Worm (Caenorhabditis elegans) whole organism, young adult: ENCODE results near the gene F26D2.15.

ENCODE experiments used
- Y53F4B.3 ChIP-seq: fragments of 200-800 bp; sonication (Bioruptor generic); IDR thresholded peaks from 2 replicates; pipeline ENCODE4 v1.3.6; 2022; ENCODE audit warnings: missing genetic modification reagents, missing genetic modification characterization, missing compliant biosample characterization
- ZK185.1 ChIP-seq: sonication (generic microtip); optimal IDR thresholded peaks from 2 replicates; lab custom pipeline; 2016; ENCODE audit warnings: mild to moderate bottlenecking, missing genetic modification characterization, missing compliant biosample characterization; ENCODE audit not compliant: poor library complexity, severe bottlenecking
- cebp-2 ChIP-seq: fragments of 200-800 bp; sonication (Bioruptor generic); IDR thresholded peaks from 2 replicates; pipeline ENCODE4 v1.3.6; 2022; ENCODE audit warnings: missing genetic modification characterization, missing compliant biosample characterization
- snpc-4 ChIP-seq, 5 experiments: fragments of 150-350 bp in 1 of 5; sonication (generic microtip) in 4 of 5; optimal IDR thresholded peaks; 2 replicates each; lab custom pipeline; 2014 to 2018; ENCODE audit warnings: missing genetic modification characterization in 5 of 5, missing biosample characterization in 3 of 5, antibody characterized with exemption in 2 of 5, mild to moderate bottlenecking in 2 of 5, missing compliant biosample characterization in 2 of 5, missing genotype in 2 of 5, moderate library complexity in 2 of 5, missing genetic modification reagents in 1 of 5

ce11 chrV:16429940-16430339 lies 7.7 kb upstream of the F26D2.15 start, which contains the start of gene str-73:
- TF ChIP-seq cebp-2 (GFP tag; lab: Robert Waterston, UW) (no peak), Y53F4B.3 (GFP tag; lab: Robert Waterston, UW) (no peak), snpc-4 (GFP tag; optimal IDR thresholded peaks at IDR 0.05; lab: Kevin White, UChicago) (no peak), snpc-4 (tag; optimal IDR thresholded peaks at IDR 0.05; lab: Kevin White, UChicago) (no peak), ZK185.1 (no peak)
